Worm (Caenorhabditis elegans): ENCODE measurements around the gene ZK896.1.

ZK896.1 gene

DNA sequence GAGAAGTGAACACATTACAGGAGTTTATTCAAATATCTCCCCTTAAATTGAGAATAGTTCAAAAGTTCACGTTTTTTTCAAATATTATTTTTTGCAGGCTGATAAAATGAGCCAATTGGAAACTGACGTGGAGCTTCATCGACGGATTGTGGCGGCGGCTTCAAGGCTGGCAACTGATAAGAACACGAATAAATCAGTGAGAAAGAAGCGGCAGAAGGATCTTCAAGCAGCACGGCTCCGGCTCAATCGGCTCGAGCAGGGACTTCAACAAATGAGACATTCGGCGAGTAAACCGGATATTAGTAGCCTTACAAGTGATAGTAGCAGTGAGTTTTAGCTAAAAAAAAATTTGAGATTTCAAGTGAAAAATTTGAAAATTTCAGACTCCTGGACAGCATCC, 49.9 kb downstream of the ZK896.1 start, which contains the start of gene M02B1.4:
M02B1.4 (minus strand) TSS at position 9 of the 400 bp plus-strand sequence.
- TF ChIP-seq aha-1 (tag) (peak; percentile 96), snpc-1.2 (GFP tag; IDR thresholded peaks at IDR 0.05) (no peak), egl-27 (tag; optimal IDR thresholded peaks at IDR 0.05) (no peak), unc-62 (GFP tag; optimal IDR thresholded peaks at IDR 0.05 in 1 of 2) (peak in 1 of 2 experiments; percentile 6), unc-62 (tag; optimal IDR thresholded peaks at IDR 0.05) (no peak)

All from whole organism, L4 larva.